Worm (Caenorhabditis elegans) whole organism, early embryonic: ENCODE measurements around the gene C43G2.3.

Experiments used
- B0310.2 ChIP-seq: sonication (generic microtip); optimal IDR thresholded peaks from 2 replicates; lab custom pipeline; 2016; ENCODE audit warnings: mild to moderate bottlenecking, missing genetic modification characterization, missing compliant biosample characterization
- F13C5.2 ChIP-seq: sonication (generic microtip); optimal IDR thresholded peaks from 2 replicates; lab custom pipeline; 2017; ENCODE audit warnings: mild to moderate bottlenecking, missing genetic modification characterization, inconsistent platforms, missing compliant biosample characterization
- ama-1 ChIP-seq: fragments of 150-350 bp; optimal IDR thresholded peaks from 2 replicates; lab custom pipeline; 2014
- ceh-13 ChIP-seq: fragments of 200-800 bp; sonication (Bioruptor generic); optimal IDR thresholded peaks from 2 replicates; lab custom pipeline; 2018; ENCODE audit warnings: mild to moderate bottlenecking, missing genetic modification characterization, missing compliant biosample characterization
- ceh-36 ChIP-seq: sonication (generic microtip); optimal IDR thresholded peaks from 2 replicates; lab custom pipeline; 2016; ENCODE audit warnings: missing genetic modification characterization, inconsistent platforms, missing compliant biosample characterization
- flt-1 ChIP-seq: fragments of 200-800 bp; sonication (Bioruptor generic); IDR thresholded peaks from 2 replicates; pipeline ENCODE4 v1.3.6; 2022; ENCODE audit warnings: missing genetic modification characterization, missing compliant biosample characterization
- hmbx-1 ChIP-seq: sonication (generic microtip); optimal IDR thresholded peaks from 2 replicates; lab custom pipeline; 2016; ENCODE audit warnings: mild to moderate bottlenecking, missing genetic modification characterization, missing compliant biosample characterization
- pes-1 ChIP-seq: fragments of 200-800 bp; sonication (Bioruptor generic); IDR thresholded peaks from 2 replicates; pipeline ENCODE4 v1.3.6; 2022; ENCODE audit warnings: missing genetic modification reagents, missing genetic modification characterization, missing compliant biosample characterization
- scrt-1 ChIP-seq: fragments of 200-800 bp; sonication (Bioruptor generic); IDR thresholded peaks from 2 replicates; pipeline ENCODE4 v1.3.6; 2022; ENCODE audit warnings: missing genetic modification characterization, missing compliant biosample characterization
- sea-1 ChIP-seq: fragments of 200-800 bp; sonication (Bioruptor generic); conservative IDR thresholded peaks from 2 replicates; pipeline ENCODE4 v1.3.6; 2022; ENCODE audit warnings: missing genetic modification characterization, missing compliant biosample characterization
- tbx-11 ChIP-seq: fragments of 200-800 bp; sonication (Bioruptor generic); IDR thresholded peaks from 2 replicates; pipeline ENCODE4 v1.3.6; 2022; ENCODE audit warnings: missing genetic modification characterization, missing compliant biosample characterization
- tbx-37 ChIP-seq: fragments of 200-800 bp; sonication (Bioruptor generic); conservative IDR thresholded peaks from 2 replicates; pipeline ENCODE4 v1.3.6; 2022; ENCODE audit warnings: missing genetic modification reagents, missing genetic modification characterization, missing compliant biosample characterization
- tra-4 ChIP-seq: sonication (generic microtip); optimal IDR thresholded peaks from 2 replicates; lab custom pipeline; 2017; ENCODE audit warnings: missing genetic modification characterization, missing compliant biosample characterization

DNA sequence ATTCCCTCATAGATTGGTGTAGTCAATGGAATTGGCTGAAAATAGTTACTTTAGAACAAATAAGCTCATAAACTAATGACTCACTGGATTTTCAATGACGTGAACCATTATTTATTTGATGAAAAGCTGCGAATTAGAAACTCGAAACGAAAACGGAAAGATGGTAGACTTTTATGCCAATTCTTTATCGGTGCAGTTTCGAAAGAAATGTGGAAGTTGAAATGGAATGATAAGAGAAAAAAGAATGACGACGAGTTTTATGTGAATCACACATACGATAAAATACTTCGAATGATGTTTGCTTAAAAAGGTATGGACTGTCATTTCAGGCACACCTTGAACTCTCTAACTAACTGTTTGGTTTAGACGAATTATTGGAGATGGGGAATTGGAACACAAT is 12.0 kb downstream of the C43G2.3 start, which contains the start of the genes lec-11 and irld-7:
- TF ChIP-seq ama-1 (lab: Kevin White, UChicago) = no peak
- TF ChIP-seq scrt-1 = no peak
- no peak for TF ChIP-seq ceh-13
- TF ChIP-seq tra-4 = no peak
- no peak for TF ChIP-seq pes-1 (GFP tag; lab: Robert Waterston, UW)
- TF ChIP-seq ceh-36 (tag; lab: Kevin White, UChicago) = no peak
- TF ChIP-seq flt-1 (GFP tag; lab: Robert Waterston, UW) = no peak
- no peak for TF ChIP-seq tbx-37 (GFP tag; lab: Robert Waterston, UW)
- TF ChIP-seq hmbx-1 (tag; lab: Kevin White, UChicago) = no peak
- no peak for TF ChIP-seq F13C5.2
- no peak for TF ChIP-seq B0310.2
- no peak for TF ChIP-seq sea-1 (GFP tag; lab: Robert Waterston, UW)
- TF ChIP-seq tbx-11 (GFP tag; lab: Robert Waterston, UW) = no peak
